Fruit fly (Drosophila melanogaster): ENCODE data around the gene Sfp33A3.

DNA sequence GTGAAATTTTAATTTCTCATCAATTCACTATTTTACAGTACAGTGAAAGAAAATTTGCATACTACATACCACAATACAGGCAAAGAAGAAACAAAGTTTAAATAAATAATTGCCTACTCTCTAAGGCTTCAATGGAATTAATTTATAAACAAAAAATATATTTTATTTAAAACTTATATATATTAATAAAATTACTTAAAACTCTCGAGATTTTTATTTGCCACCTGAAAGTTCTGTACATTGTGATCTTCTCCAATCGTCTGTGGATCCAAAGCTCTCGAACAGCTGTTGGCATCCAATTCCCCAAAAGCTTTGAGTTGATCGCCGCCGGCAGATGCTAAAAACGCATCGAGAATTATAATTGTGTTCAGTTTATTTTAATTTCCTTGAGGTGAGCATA, 9.9 kb downstream of the Sfp33A3 start, which contains the start of gene Mal-B2:
- no peak for TF ChIP-seq tj (GFP tag; optimal IDR thresholded peaks at IDR 0.05)
- no peak for TF ChIP-seq CG11617 (GFP tag; optimal IDR thresholded peaks at IDR 0.05)
- TF ChIP-seq CG7101 (tag; optimal IDR thresholded peaks at IDR 0.05) = peak; percentile 25
- no peak for TF ChIP-seq CG1620 (GFP tag; optimal IDR thresholded peaks at IDR 0.05)
- no peak for TF ChIP-seq pad (GFP tag; optimal IDR thresholded peaks at IDR 0.05)

All from whole organism, adult.